Fruit fly (Drosophila melanogaster): ENCODE data around the gene nrv1.
A peak's percentile ranks its signal among the peaks of the same experiment; 100 is the strongest.

The nrv1 gene

dm6 chr2L:6821631-6822030 lies 35.0 kb upstream of the nrv1 start, which contains the start of gene sens-2:
Gene sens-2 (plus strand): TSS chr2L:6821934.
- no peak for TF ChIP-seq fd96Cb (tag; optimal IDR thresholded peaks at IDR 0.05)
- peak; percentile 70 for TF ChIP-seq Deaf1 (tag; optimal IDR thresholded peaks at IDR 0.05)
- no peak for TF ChIP-seq Doc2 (GFP tag; IDR thresholded peaks at IDR 0.05)
- no peak for TF ChIP-seq Drgx (GFP tag; IDR thresholded peaks at IDR 0.05)
- peak; percentile 76 for TF ChIP-seq chm (GFP tag; IDR thresholded peaks at IDR 0.05)
- 0 out of 2 replicates have a peak, but pooled peaks have one; percentile 9 for TF ChIP-seq MBD-R2 (GFP tag; IDR thresholded peaks at IDR 0.05)
- TF ChIP-seq Lpt (GFP tag; optimal IDR thresholded peaks at IDR 0.05), result no peak
- TF ChIP-seq Oli (tag; optimal IDR thresholded peaks at IDR 0.05), result no peak
- TF ChIP-seq abd-A (tag; optimal IDR thresholded peaks at IDR 0.05), result peak; percentile 74
- TF ChIP-seq CG11695 (GFP tag; IDR thresholded peaks at IDR 0.05), result 0 out of 3 replicates have a peak, but pooled peaks have one; percentile 26
- TF ChIP-seq H2.0 (GFP tag; IDR thresholded peaks at IDR 0.05), result no peak
- no peak for TF ChIP-seq CrebB (tag; optimal IDR thresholded peaks at IDR 0.05)
- peak; percentile 99 for TF ChIP-seq pfk (GFP tag; optimal IDR thresholded peaks at IDR 0.05)
- peak; percentile 99 for TF ChIP-seq Nf-YB (GFP tag; optimal IDR thresholded peaks at IDR 0.05)
- no peak for TF ChIP-seq E2f2 (GFP tag; IDR thresholded peaks at IDR 0.05)
- TF ChIP-seq Hmx (GFP tag; optimal IDR thresholded peaks at IDR 0.05), result no peak
- no peak for TF ChIP-seq Dp (GFP tag; optimal IDR thresholded peaks at IDR 0.05)
- no peak for TF ChIP-seq Chrac-16 (GFP tag; optimal IDR thresholded peaks at IDR 0.05)
- no peak for TF ChIP-seq CG11560 (tag; IDR thresholded peaks at IDR 0.05)
- TF ChIP-seq ase (GFP tag; IDR thresholded peaks at IDR 0.05), result no peak
- TF ChIP-seq Sox100B (GFP tag; optimal IDR thresholded peaks at IDR 0.05), result no peak
- peak; percentile 29 for TF ChIP-seq zen (tag; optimal IDR thresholded peaks at IDR 0.05)
- no peak for TF ChIP-seq CG3281 (GFP tag; optimal IDR thresholded peaks at IDR 0.05)
- no peak for TF ChIP-seq CG6689 (GFP tag; IDR thresholded peaks at IDR 0.05)
- peak; percentile 49 for TF ChIP-seq CoRest (tag; optimal IDR thresholded peaks at IDR 0.05)
- TF ChIP-seq Doc3 (GFP tag; IDR thresholded peaks at IDR 0.05; ENCODE audit: partially characterized antibody), result no peak
- TF ChIP-seq aop (GFP tag; IDR thresholded peaks at IDR 0.05), result peak; percentile 77; the same call in 1 of the 2 replicates
- TF ChIP-seq CG10543 (GFP tag; optimal IDR thresholded peaks at IDR 0.05), result peak; percentile 45
- peak; percentile 83 for TF ChIP-seq HLHmδ (GFP tag; optimal IDR thresholded peaks at IDR 0.05)
- no peak for TF ChIP-seq slp2 (GFP tag; optimal IDR thresholded peaks at IDR 0.05)
- peak; percentile 88 for TF ChIP-seq Neu2 (GFP tag; optimal IDR thresholded peaks at IDR 0.05; ENCODE audit: borderline replicate concordance)
- TF ChIP-seq Opbp (GFP tag; IDR thresholded peaks at IDR 0.05; ENCODE audit: partially characterized antibody), result 0 out of 3 replicates have a peak, but pooled peaks have one; percentile 46
- peak; percentile 42 for TF ChIP-seq kni (GFP tag; optimal IDR thresholded peaks at IDR 0.05)
- TF ChIP-seq CG13287 (GFP tag; IDR thresholded peaks at IDR 0.05; ENCODE audit: partially characterized antibody), result peak; percentile 25; the same call in 1 of the 2 replicates
- TF ChIP-seq CG6272 (GFP tag; IDR thresholded peaks at IDR 0.05), result no peak
- TF ChIP-seq jing (GFP tag; optimal IDR thresholded peaks at IDR 0.05), result no peak
- TF ChIP-seq seq (GFP tag; IDR thresholded peaks at IDR 0.05), result peak; percentile 79
- TF ChIP-seq grau (tag; optimal IDR thresholded peaks at IDR 0.05), result no peak
- TF ChIP-seq bbx (GFP tag; IDR thresholded peaks at IDR 0.05; ENCODE audit: partially characterized antibody), result 0 out of 2 replicates have a peak, but pooled peaks have one; percentile 33
- no peak for TF ChIP-seq ind (GFP tag; optimal IDR thresholded peaks at IDR 0.05)
- TF ChIP-seq kah (GFP tag; optimal IDR thresholded peaks at IDR 0.05), result peak; percentile 25
- no peak for TF ChIP-seq Dll (GFP tag; IDR thresholded peaks at IDR 0.05; ENCODE audit: partially characterized antibody)
- no peak for TF ChIP-seq Mad (GFP tag; optimal IDR thresholded peaks at IDR 0.05)
- no peak for TF ChIP-seq hb (GFP tag; IDR thresholded peaks at IDR 0.05; ENCODE audit: partially characterized antibody)
- TF ChIP-seq Ptx1 (GFP tag; IDR thresholded peaks at IDR 0.05), result no peak
- peak; percentile 20; the same call in 1 of the 2 replicates for TF ChIP-seq Bgb (GFP tag; IDR thresholded peaks at IDR 0.05; ENCODE audit: partially characterized antibody)
- no peak for TF ChIP-seq croc (GFP tag; conservative IDR thresholded peaks at IDR 0.05)
- peak; percentile 74; the same call in 1 of the 4 replicates for TF ChIP-seq chinmo (GFP tag; IDR thresholded peaks at IDR 0.05; ENCODE audit: partially characterized antibody)
- no peak for TF ChIP-seq CG10431 (GFP tag; optimal IDR thresholded peaks at IDR 0.05)
- no peak for TF ChIP-seq ttk (GFP tag; IDR thresholded peaks at IDR 0.05)
